Fruit fly (Drosophila melanogaster) whole organism, embryonic: ENCODE data around the gene shf.

ENCODE experiments used
- Ada2b ChIP-seq: fragments of 200-800 bp; sonication (Bioruptor generic); IDR thresholded peaks from 2 replicates; pipeline ENCODE4 v1.3.6; 2022; ENCODE audit warnings: missing biosample characterization, missing genetic modification characterization
- Asciz ChIP-seq: fragments of 200-800 bp; sonication (Bioruptor generic); optimal IDR thresholded peaks from 2 replicates; lab custom pipeline; 2017; ENCODE audit warnings: missing biosample characterization, mild to moderate bottlenecking, missing genetic modification characterization, missing genetic modification reagents
- Atf3 ChIP-seq: fragments of 200-800 bp; sonication (Bioruptor generic); optimal IDR thresholded peaks from 3 replicates; lab custom pipeline; 2016; ENCODE audit warnings: missing biosample characterization, missing genetic modification characterization
- CG10209 ChIP-seq: fragments of 200-800 bp; sonication (Bioruptor generic); optimal IDR thresholded peaks from 3 replicates; lab custom pipeline; 2017; ENCODE audit warnings: missing biosample characterization, mild to moderate bottlenecking, missing genetic modification characterization, missing genetic modification reagents
- CG10654 ChIP-seq: fragments of 200-800 bp; sonication (Bioruptor generic); optimal IDR thresholded peaks from 2 replicates; lab custom pipeline; 2016; ENCODE audit warnings: missing biosample characterization, missing genetic modification characterization
- CG10979 ChIP-seq: fragments of 200-800 bp; sonication (Bioruptor generic); optimal IDR thresholded peaks from 2 replicates; lab custom pipeline; 2018; ENCODE audit warnings: missing biosample characterization, mild to moderate bottlenecking, missing genetic modification characterization, moderate library complexity
- CG12155 ChIP-seq: fragments of 200-800 bp; sonication (Bioruptor generic); optimal IDR thresholded peaks from 3 replicates; lab custom pipeline; 2016; ENCODE audit warnings: missing biosample characterization, missing genetic modification characterization
- CG12659 ChIP-seq: fragments of 200-800 bp; sonication (Bioruptor generic); optimal IDR thresholded peaks from 3 replicates; lab custom pipeline; 2017; ENCODE audit warnings: mild to moderate bottlenecking, missing biosample characterization, missing genetic modification reagents, missing genetic modification characterization
- CG13123 ChIP-seq: fragments of 200-800 bp; sonication (Bioruptor generic); optimal IDR thresholded peaks from 2 replicates; lab custom pipeline; 2016; ENCODE audit warnings: missing biosample characterization, missing genetic modification characterization
- CG16863 ChIP-seq: fragments of 200-800 bp; sonication (Bioruptor generic); optimal IDR thresholded peaks from 3 replicates; lab custom pipeline; 2016; ENCODE audit warnings: missing biosample characterization, missing genetic modification characterization
- CG17802 ChIP-seq: fragments of 200-800 bp; sonication (Bioruptor generic); optimal IDR thresholded peaks from 2 replicates; lab custom pipeline; 2018; ENCODE audit warnings: missing biosample characterization, mild to moderate bottlenecking, missing genetic modification characterization, moderate library complexity
- CG2120 ChIP-seq: fragments of 200-800 bp; sonication (Bioruptor generic); optimal IDR thresholded peaks from 3 replicates; lab custom pipeline; 2016; ENCODE audit warnings: missing biosample characterization, missing genetic modification characterization
- CG2889 ChIP-seq: fragments of 200-800 bp; sonication (Bioruptor generic); IDR thresholded peaks from 3 replicates; pipeline ENCODE4 v1.3.6; 2022; ENCODE audit warnings: missing biosample characterization, missing genetic modification characterization
- CG30020 ChIP-seq: fragments of 200-800 bp; optimal IDR thresholded peaks from 2 replicates; lab custom pipeline; 2019; ENCODE audit warnings: missing biosample characterization, mild to moderate bottlenecking, missing genetic modification characterization, moderate library complexity
- CG31441 ChIP-seq: fragments of 200-800 bp; sonication (Bioruptor generic); IDR thresholded peaks from 2 replicates; pipeline ENCODE4 v1.3.6; 2022; ENCODE audit warnings: missing biosample characterization, missing genetic modification characterization
- CG32532 ChIP-seq: fragments of 200-800 bp; sonication (Bioruptor generic); IDR thresholded peaks from 2 replicates; pipeline ENCODE4 v1.3.6; 2022; ENCODE audit warnings: missing biosample characterization, missing genetic modification characterization
- CG32772 ChIP-seq: fragments of 200-800 bp; sonication (Bioruptor generic); IDR thresholded peaks from 2 replicates; pipeline ENCODE4 v1.3.6; 2022; ENCODE audit warnings: missing biosample characterization, missing genetic modification characterization
- CG8388 ChIP-seq: fragments of 200-800 bp; sonication (Bioruptor generic); optimal IDR thresholded peaks from 2 replicates; lab custom pipeline; 2019; ENCODE audit warnings: missing biosample characterization, mild to moderate bottlenecking, missing genetic modification characterization, moderate library complexity
- Dp ChIP-seq: fragments of 200-800 bp; sonication (Bioruptor generic); optimal IDR thresholded peaks from 2 replicates; lab custom pipeline; 2018; ENCODE audit warnings: missing biosample characterization, mild to moderate bottlenecking, missing genetic modification characterization, moderate library complexity
- Fer2 ChIP-seq: fragments of 200-800 bp; sonication (Bioruptor generic); optimal IDR thresholded peaks from 2 replicates; lab custom pipeline; 2018; ENCODE audit warnings: missing biosample characterization, mild to moderate bottlenecking, missing genetic modification characterization, moderate library complexity
- Gug ChIP-seq: fragments of 200-800 bp; sonication (Bioruptor generic); IDR thresholded peaks from 4 replicates; pipeline ENCODE4 v1.3.6; 2022; ENCODE audit warnings: missing biosample characterization, missing genetic modification characterization
- Lhr ChIP-seq: fragments of 200-800 bp; sonication (Bioruptor generic); optimal IDR thresholded peaks from 3 replicates; lab custom pipeline; 2017; ENCODE audit warnings: mild to moderate bottlenecking, missing biosample characterization, missing genetic modification reagents, missing genetic modification characterization
- MESR4 ChIP-seq: fragments of 200-800 bp; sonication (Bioruptor generic); optimal IDR thresholded peaks from 2 replicates; lab custom pipeline; 2018; ENCODE audit warnings: missing biosample characterization, mild to moderate bottlenecking, missing genetic modification characterization, moderate library complexity
- NC2α ChIP-seq: fragments of 200-800 bp; sonication (Bioruptor generic); optimal IDR thresholded peaks from 2 replicates; lab custom pipeline; 2016; ENCODE audit warnings: missing biosample characterization, missing genetic modification characterization
- NK7.1 ChIP-seq: fragments of 200-800 bp; sonication (Bioruptor generic); optimal IDR thresholded peaks from 3 replicates; lab custom pipeline; 2016; ENCODE audit warnings: missing biosample characterization, missing genetic modification characterization
- Nf-YC ChIP-seq: fragments of 200-800 bp; optimal IDR thresholded peaks from 3 replicates; lab custom pipeline; 2019; ENCODE audit warnings: missing biosample characterization, mild to moderate bottlenecking, missing genetic modification characterization, moderate library complexity
- Optix ChIP-seq: fragments of 200-800 bp; sonication (Bioruptor generic); IDR thresholded peaks from 3 replicates; pipeline ENCODE4 v1.3.6; 2022; ENCODE audit warnings: missing biosample characterization, missing genetic modification characterization
- Scr ChIP-seq: fragments of 200-800 bp; sonication (Bioruptor generic); IDR thresholded peaks from 2 replicates; pipeline ENCODE4 v1.3.6; 2022; ENCODE audit warnings: missing biosample characterization, missing genetic modification characterization; ENCODE audit not compliant: partially characterized antibody
- Sin3A ChIP-seq: fragments of >200 bp; optimal IDR thresholded peaks from 2 replicates; lab custom pipeline; 2018
- TFAM ChIP-seq: fragments of 200-800 bp; sonication (Bioruptor generic); optimal IDR thresholded peaks from 2 replicates; lab custom pipeline; 2017; ENCODE audit warnings: missing biosample characterization, missing genetic modification characterization, inconsistent platforms
- Taf1 ChIP-seq: fragments of 200-800 bp; sonication (Bioruptor generic); IDR thresholded peaks from 2 replicates; pipeline ENCODE4 v1.3.6; 2022; ENCODE audit warnings: missing biosample characterization, missing genetic modification characterization
- Tbp ChIP-seq: fragments of >200 bp; optimal IDR thresholded peaks from 2 replicates; lab custom pipeline; 2018; ENCODE audit warnings: missing biosample characterization, missing genetic modification characterization
- Xbp1 ChIP-seq: fragments of 200-800 bp; sonication (Bioruptor generic); optimal IDR thresholded peaks from 3 replicates; lab custom pipeline; 2016; ENCODE audit warnings: missing biosample characterization, mild to moderate bottlenecking, missing genetic modification characterization
- ap ChIP-seq: fragments of 200-800 bp; sonication (Bioruptor generic); IDR thresholded peaks from 2 replicates; pipeline ENCODE4 v1.3.6; 2022; ENCODE audit warnings: missing biosample characterization, missing genetic modification characterization
- chif ChIP-seq, 2 experiments: fragments of 200-800 bp; sonication (Bioruptor generic); optimal IDR thresholded peaks; 3 replicates each; lab custom pipeline; 2016; ENCODE audit warnings: missing biosample characterization in 2 of 2, missing genetic modification characterization in 2 of 2
- crol ChIP-seq: fragments of 200-800 bp; sonication (Bioruptor generic); IDR thresholded peaks from 2 replicates; pipeline ENCODE4 v1.3.6; 2022; ENCODE audit warnings: missing biosample characterization, missing genetic modification characterization
- cwo ChIP-seq: fragments of 200-800 bp; sonication (Bioruptor generic); optimal IDR thresholded peaks from 3 replicates; lab custom pipeline; 2017; ENCODE audit warnings: missing biosample characterization, missing genetic modification characterization, mild to moderate bottlenecking, moderate library complexity, missing genetic modification reagents
- dm ChIP-seq: fragments of 200-800 bp; sonication (Bioruptor generic); optimal IDR thresholded peaks from 3 replicates; lab custom pipeline; 2016; ENCODE audit warnings: missing biosample characterization, missing genetic modification characterization
- ems ChIP-seq: fragments of 200-800 bp; sonication (Bioruptor generic); optimal IDR thresholded peaks from 3 replicates; lab custom pipeline; 2016; ENCODE audit warnings: missing biosample characterization, missing genetic modification characterization
- ewg ChIP-seq: fragments of 200-800 bp; sonication (Bioruptor generic); optimal IDR thresholded peaks from 3 replicates; lab custom pipeline; 2017; ENCODE audit warnings: mild to moderate bottlenecking, missing biosample characterization, missing genetic modification reagents, missing genetic modification characterization
- fu2 ChIP-seq: fragments of 200-800 bp; sonication (Bioruptor generic); optimal IDR thresholded peaks from 2 replicates; lab custom pipeline; 2016; ENCODE audit warnings: missing biosample characterization, missing genetic modification characterization
- grau ChIP-seq: fragments of 200-800 bp; optimal IDR thresholded peaks from 3 replicates; lab custom pipeline; 2019; ENCODE audit warnings: missing biosample characterization, mild to moderate bottlenecking, missing genetic modification characterization, moderate library complexity
- mam ChIP-seq: fragments of 200-800 bp; sonication (Bioruptor generic); optimal IDR thresholded peaks from 3 replicates; lab custom pipeline; 2016; ENCODE audit warnings: missing biosample characterization, missing genetic modification characterization
- oc ChIP-seq: fragments of 200-800 bp; sonication (Bioruptor generic); optimal IDR thresholded peaks from 2 replicates; lab custom pipeline; 2018; ENCODE audit warnings: missing biosample characterization, mild to moderate bottlenecking, missing genetic modification characterization, moderate library complexity
- onecut ChIP-seq: fragments of 200-800 bp; sonication (Bioruptor generic); IDR thresholded peaks from 2 replicates; pipeline ENCODE4 v1.3.6; 2022; ENCODE audit warnings: missing biosample characterization, missing genetic modification characterization
- salm ChIP-seq: fragments of 200-800 bp; sonication (Bioruptor generic); optimal IDR thresholded peaks from 2 replicates; lab custom pipeline; 2018; ENCODE audit warnings: missing biosample characterization, mild to moderate bottlenecking, missing genetic modification characterization
- so ChIP-seq: fragments of 200-800 bp; sonication (Bioruptor generic); IDR thresholded peaks from 3 replicates; pipeline ENCODE4 v1.3.6; 2022; ENCODE audit warnings: missing biosample characterization, missing genetic modification characterization
- tup ChIP-seq: fragments of 200-800 bp; sonication (Bioruptor generic); optimal IDR thresholded peaks from 2 replicates; lab custom pipeline; 2016; ENCODE audit warnings: missing biosample characterization, mild to moderate bottlenecking, missing genetic modification characterization, moderate library complexity
- yki ChIP-seq: fragments of >200 bp; optimal IDR thresholded peaks from 3 replicates; lab custom pipeline; 2018
- zen2 ChIP-seq: fragments of 200-800 bp; sonication (Bioruptor generic); IDR thresholded peaks from 3 replicates; pipeline ENCODE4 v1.3.6; 2022; ENCODE audit warnings: missing biosample characterization, missing genetic modification characterization; ENCODE audit not compliant: partially characterized antibody
- zf30C ChIP-seq: fragments of 200-800 bp; sonication (Bioruptor generic); optimal IDR thresholded peaks from 3 replicates; lab custom pipeline; 2018; ENCODE audit warnings: missing biosample characterization, mild to moderate bottlenecking, missing genetic modification characterization

Gene shf

DNA sequence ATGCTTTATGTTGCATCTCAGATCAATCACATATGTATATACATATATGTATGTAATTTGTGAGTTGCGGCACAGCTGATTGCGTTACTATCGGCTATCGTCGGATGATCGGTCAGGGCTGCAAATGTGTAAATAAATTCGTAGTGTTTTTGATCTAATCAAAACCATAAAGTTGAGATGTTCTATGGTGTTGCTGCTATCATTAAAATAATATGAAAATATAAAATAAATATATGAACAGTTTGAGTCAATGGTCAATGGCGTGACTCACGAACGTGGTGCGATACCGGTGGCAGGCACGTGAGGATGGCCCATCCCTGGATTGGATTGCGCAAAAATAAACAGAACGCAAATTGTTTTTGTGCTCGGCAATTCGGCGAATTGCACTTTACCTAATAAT is 8.5 kb downstream of the shf start, which contains the start of gene Coq7 (continued):
- TF ChIP-seq ap (GFP tag; lab: Robert Waterston, UW): peak; percentile 88
- peak; percentile 94 for TF ChIP-seq Gug
- peak; percentile 3 for TF ChIP-seq NK7.1 (GFP tag; lab: Kevin White, UChicago)
- TF ChIP-seq salm (tag; lab: Kevin White, UChicago): peak; percentile 58
- TF ChIP-seq Ada2b (GFP tag; lab: Robert Waterston, UW): peak; percentile 91
- TF ChIP-seq Scr: peak; percentile 99
- TF ChIP-seq Optix (GFP tag; lab: Robert Waterston, UW): peak; percentile 90
- no peak for TF ChIP-seq CG10209
- peak; percentile 48 for TF ChIP-seq Asciz
- TF ChIP-seq CG12659 (GFP tag; lab: Kevin White, UChicago): peak; percentile 89
- TF ChIP-seq Tbp (GFP tag; lab: Kevin White, UChicago): no peak
- TF ChIP-seq oc (tag; lab: Kevin White, UChicago): no peak
- TF ChIP-seq ewg (GFP tag; lab: Kevin White, UChicago): peak; percentile 78
- TF ChIP-seq CG17802 (tag; lab: Kevin White, UChicago): peak; percentile 58
- peak; percentile 11 for TF ChIP-seq TFAM (GFP tag; lab: Kevin White, UChicago)
- no peak for TF ChIP-seq zf30C (GFP tag; lab: Kevin White, UChicago)
- TF ChIP-seq Sin3A (lab: Kevin White, UChicago): peak; percentile 55
- TF ChIP-seq CG30020: peak; percentile 78
- TF ChIP-seq Taf1 (GFP tag; lab: Robert Waterston, UW): peak; percentile 77
- TF ChIP-seq MESR4 (GFP tag; lab: Kevin White, UChicago): peak; percentile 45
- peak; percentile 88 for TF ChIP-seq CG2889 (GFP tag; lab: Robert Waterston, UW)
- peak; percentile 94 for TF ChIP-seq Xbp1 (GFP tag; lab: Kevin White, UChicago)
- TF ChIP-seq CG16863 (GFP tag; lab: Kevin White, UChicago): peak; percentile 45
- TF ChIP-seq Lhr (GFP tag; lab: Kevin White, UChicago): peak; percentile 67
- TF ChIP-seq CG8388 (GFP tag; lab: Kevin White, UChicago): peak; percentile 80
- TF ChIP-seq NC2α (GFP tag; lab: Kevin White, UChicago): peak; percentile 5
- peak; percentile 67 for TF ChIP-seq mam (GFP tag; lab: Kevin White, UChicago)
- peak; percentile 85 for TF ChIP-seq grau (tag; lab: Kevin White, UChicago)
- TF ChIP-seq Fer2 (tag; lab: Kevin White, UChicago): no peak
- no peak for TF ChIP-seq fu2 (GFP tag; lab: Kevin White, UChicago)
- TF ChIP-seq yki: no peak
- no peak for TF ChIP-seq Atf3 (GFP tag; lab: Kevin White, UChicago)
- peak; percentile 97 for TF ChIP-seq zen2 (GFP tag; lab: Robert Waterston, UW)
- no peak for TF ChIP-seq CG31441 (GFP tag; lab: Robert Waterston, UW)
- peak; percentile 78 for TF ChIP-seq CG2120
- TF ChIP-seq CG10654 (GFP tag; lab: Kevin White, UChicago): peak; percentile 88
- TF ChIP-seq crol (GFP tag; lab: Robert Waterston, UW): peak; percentile 35; the same call in 1 of the 2 replicates
- peak; percentile 85 for TF ChIP-seq CG13123
- TF ChIP-seq onecut (GFP tag; lab: Robert Waterston, UW): peak; percentile 63
- TF ChIP-seq so (GFP tag; lab: Robert Waterston, UW): peak; percentile 88
- TF ChIP-seq dm (GFP tag; lab: Kevin White, UChicago): peak; percentile 43
- peak; percentile 72 for TF ChIP-seq cwo (GFP tag; lab: Kevin White, UChicago)
- TF ChIP-seq tup: peak; percentile 71
- no peak for TF ChIP-seq Nf-YC
- peak; percentile 83 for TF ChIP-seq CG10979 (tag; lab: Kevin White, UChicago)
- peak; percentile 90 for TF ChIP-seq CG32772
- TF ChIP-seq CG12155 (GFP tag; lab: Kevin White, UChicago): peak; percentile 86
- peak; percentile 37 to 57 for TF ChIP-seq chif (GFP tag; optimal IDR thresholded peaks at IDR 0.05; lab: Kevin White, UChicago)
- TF ChIP-seq CG32532 (GFP tag; lab: Robert Waterston, UW): peak; percentile 92
- TF ChIP-seq ems: peak; percentile 78
- TF ChIP-seq Dp (GFP tag; lab: Kevin White, UChicago): peak; percentile 32
